Fruit fly (Drosophila melanogaster) whole organism, embryonic: ENCODE results near the gene Kmn1.

ENCODE experiments used
- Adf1 ChIP-seq: fragments of 200-800 bp; sonication (Bioruptor generic); IDR thresholded peaks from 2 replicates; pipeline ENCODE4 v1.3.6; 2022; ENCODE audit warnings: missing biosample characterization, missing genetic modification characterization
- CG11723 ChIP-seq: fragments of 200-800 bp; sonication (Bioruptor generic); optimal IDR thresholded peaks from 2 replicates; lab custom pipeline; 2017; ENCODE audit warnings: missing biosample characterization, mild to moderate bottlenecking, missing genetic modification characterization
- CG13894 ChIP-seq: fragments of 200-800 bp; sonication (Bioruptor generic); optimal IDR thresholded peaks from 3 replicates; lab custom pipeline; 2018; ENCODE audit warnings: missing biosample characterization, mild to moderate bottlenecking, missing genetic modification characterization, moderate library complexity
- CG14965 ChIP-seq: fragments of 200-800 bp; sonication (Bioruptor generic); optimal IDR thresholded peaks from 2 replicates; lab custom pipeline; 2016; ENCODE audit warnings: missing biosample characterization, missing genetic modification characterization, borderline replicate concordance
- CG15073 ChIP-seq: fragments of 200-800 bp; sonication (Bioruptor generic); optimal IDR thresholded peaks from 2 replicates; lab custom pipeline; 2016; ENCODE audit warnings: missing biosample characterization, missing genetic modification characterization
- CG17802 ChIP-seq: fragments of 200-800 bp; sonication (Bioruptor generic); optimal IDR thresholded peaks from 2 replicates; lab custom pipeline; 2018; ENCODE audit warnings: missing biosample characterization, mild to moderate bottlenecking, missing genetic modification characterization, moderate library complexity
- CG33213 ChIP-seq: fragments of 200-800 bp; sonication (Bioruptor generic); optimal IDR thresholded peaks from 3 replicates; lab custom pipeline; 2016; ENCODE audit warnings: missing biosample characterization, missing genetic modification characterization
- CG3726 ChIP-seq: fragments of 200-800 bp; sonication (Bioruptor generic); IDR thresholded peaks from 3 replicates; pipeline ENCODE4, ENCODE4 v1.3.6; 2022; ENCODE audit warnings: missing biosample characterization, missing genetic modification characterization
- CG6683 ChIP-seq: fragments of 200-800 bp; sonication (Bioruptor generic); optimal IDR thresholded peaks from 2 replicates; lab custom pipeline; 2017; ENCODE audit warnings: missing biosample characterization, mild to moderate bottlenecking, missing genetic modification characterization, missing genetic modification reagents
- CG7987 ChIP-seq: fragments of 200-800 bp; sonication (Bioruptor generic); optimal IDR thresholded peaks from 2 replicates; lab custom pipeline; 2018; ENCODE audit warnings: missing biosample characterization, mild to moderate bottlenecking, missing genetic modification characterization, moderate library complexity
- CG8359 ChIP-seq: fragments of 200-800 bp; sonication (Bioruptor generic); optimal IDR thresholded peaks from 2 replicates; lab custom pipeline; 2017; ENCODE audit warnings: missing biosample characterization, mild to moderate bottlenecking, missing genetic modification characterization, borderline replicate concordance
- CG8765 ChIP-seq: fragments of 200-800 bp; sonication (Bioruptor generic); IDR thresholded peaks from 2 replicates; pipeline ENCODE4 v1.3.6; 2022; ENCODE audit warnings: missing biosample characterization, missing genetic modification characterization
- CG9609 ChIP-seq: fragments of 200-800 bp; sonication (Bioruptor generic); optimal IDR thresholded peaks from 3 replicates; lab custom pipeline; 2016; ENCODE audit warnings: missing biosample characterization, missing genetic modification characterization
- CG9817 ChIP-seq: fragments of 200-800 bp; sonication (Bioruptor generic); optimal IDR thresholded peaks from 2 replicates; lab custom pipeline; 2018; ENCODE audit warnings: missing biosample characterization, mild to moderate bottlenecking, missing genetic modification characterization, moderate library complexity
- CrebB ChIP-seq: fragments of 200-800 bp; sonication (Bioruptor generic); optimal IDR thresholded peaks from 3 replicates; lab custom pipeline; 2018; ENCODE audit warnings: missing biosample characterization, mild to moderate bottlenecking, missing genetic modification characterization
- Dll ChIP-seq: fragments of 200-800 bp; sonication (Bioruptor generic); IDR thresholded peaks from 4 replicates; pipeline ENCODE4 v1.3.6; 2022; ENCODE audit warnings: missing biosample characterization, missing genetic modification characterization; ENCODE audit not compliant: partially characterized antibody
- GATAe ChIP-seq: fragments of 200-800 bp; sonication (Bioruptor generic); conservative IDR thresholded peaks from 2 replicates; pipeline ENCODE4 v1.3.6; 2022; ENCODE audit warnings: missing biosample characterization, missing genetic modification characterization
- Hey ChIP-seq: fragments of 200-800 bp; sonication (Bioruptor generic); optimal IDR thresholded peaks from 3 replicates; lab custom pipeline; 2018; ENCODE audit warnings: missing biosample characterization, mild to moderate bottlenecking, missing genetic modification characterization
- Lim3 ChIP-seq: fragments of 200-800 bp; sonication (Bioruptor generic); IDR thresholded peaks from 2 replicates; pipeline ENCODE4 v1.3.6; 2022; ENCODE audit warnings: missing biosample characterization, missing genetic modification characterization
- Max ChIP-seq: fragments of 200-800 bp; sonication (Bioruptor generic); optimal IDR thresholded peaks from 2 replicates; lab custom pipeline; 2016; ENCODE audit warnings: missing biosample characterization, mild to moderate bottlenecking, missing genetic modification characterization
- Med ChIP-seq: fragments of 200-800 bp; sonication (Bioruptor generic); peaks from one replicate; lab custom pipeline; 2016; ENCODE audit warnings: missing biosample characterization, missing genetic modification characterization, mild to moderate bottlenecking, inconsistent platforms, moderate library complexity
- NC2α ChIP-seq: fragments of 200-800 bp; sonication (Bioruptor generic); optimal IDR thresholded peaks from 2 replicates; lab custom pipeline; 2016; ENCODE audit warnings: missing biosample characterization, missing genetic modification characterization
- NfI ChIP-seq: fragments of 200-800 bp; sonication (Bioruptor generic); optimal IDR thresholded peaks from 3 replicates; lab custom pipeline; 2018; ENCODE audit warnings: missing biosample characterization, mild to moderate bottlenecking, missing genetic modification characterization, moderate library complexity
- abd-A ChIP-seq: fragments of 200-800 bp; sonication (Bioruptor generic); optimal IDR thresholded peaks from 3 replicates; lab custom pipeline; 2019; ENCODE audit warnings: missing biosample characterization, mild to moderate bottlenecking, missing genetic modification characterization, moderate library complexity
- az2 ChIP-seq: fragments of 200-800 bp; sonication (Bioruptor generic); optimal IDR thresholded peaks from 3 replicates; lab custom pipeline; 2016; ENCODE audit warnings: missing biosample characterization, missing genetic modification characterization
- bbx ChIP-seq: fragments of 200-800 bp; sonication (Bioruptor generic); IDR thresholded peaks from 2 replicates; pipeline ENCODE4 v1.3.6; 2022; ENCODE audit warnings: missing biosample characterization, missing genetic modification characterization; ENCODE audit not compliant: partially characterized antibody
- chinmo ChIP-seq: fragments of 200-800 bp; sonication (Bioruptor generic); IDR thresholded peaks from 4 replicates; pipeline ENCODE4 v1.3.6; 2022; ENCODE audit warnings: missing biosample characterization, missing genetic modification characterization; ENCODE audit not compliant: partially characterized antibody
- crol ChIP-seq: fragments of 200-800 bp; sonication (Bioruptor generic); IDR thresholded peaks from 2 replicates; pipeline ENCODE4 v1.3.6; 2022; ENCODE audit warnings: missing biosample characterization, missing genetic modification characterization
- cwo ChIP-seq: fragments of 200-800 bp; sonication (Bioruptor generic); optimal IDR thresholded peaks from 3 replicates; lab custom pipeline; 2017; ENCODE audit warnings: missing biosample characterization, missing genetic modification characterization, mild to moderate bottlenecking, moderate library complexity, missing genetic modification reagents
- danr ChIP-seq: fragments of 200-800 bp; sonication (Bioruptor generic); IDR thresholded peaks from 2 replicates; pipeline ENCODE4 v1.3.6; 2022; ENCODE audit warnings: missing biosample characterization, missing genetic modification characterization
- fru ChIP-seq: fragments of >200 bp; optimal IDR thresholded peaks from 2 replicates; lab custom pipeline; 2017
- jumu ChIP-seq: fragments of 200-800 bp; sonication (Bioruptor generic); optimal IDR thresholded peaks from 3 replicates; lab custom pipeline; 2016; ENCODE audit warnings: missing biosample characterization, missing genetic modification characterization
- rib ChIP-seq: fragments of 200-800 bp; sonication (Bioruptor generic); IDR thresholded peaks from 2 replicates; pipeline ENCODE4 v1.3.6; 2022; ENCODE audit warnings: missing biosample characterization, missing genetic modification characterization
- slp2 ChIP-seq: fragments of 200-800 bp; sonication (Bioruptor generic); optimal IDR thresholded peaks from 2 replicates; lab custom pipeline; 2016; ENCODE audit warnings: missing biosample characterization, missing genetic modification characterization
- sob ChIP-seq: fragments of 200-800 bp; sonication (Bioruptor generic); IDR thresholded peaks from 2 replicates; pipeline ENCODE4 v1.3.6; 2022; ENCODE audit warnings: missing biosample characterization, missing genetic modification characterization
- tll ChIP-seq, 2 experiments: fragments of 200-800 bp in 1 of 2; fragments of >200 bp in 1 of 2; sonication (Bioruptor generic) in 1 of 2; optimal IDR thresholded peaks; 2 replicates each; lab custom pipeline; 2017 to 2019; ENCODE audit warnings: missing biosample characterization in 2 of 2, missing genetic modification characterization in 2 of 2, mild to moderate bottlenecking in 1 of 2, moderate library complexity in 1 of 2
- tna ChIP-seq: fragments of 200-800 bp; sonication (Bioruptor generic); IDR thresholded peaks from 2 replicates; pipeline ENCODE4 v1.3.6; 2022; ENCODE audit warnings: missing biosample characterization, missing genetic modification characterization; ENCODE audit not compliant: partially characterized antibody
- vnd ChIP-seq: fragments of 200-800 bp; sonication (Bioruptor generic); IDR thresholded peaks from 3 replicates; pipeline ENCODE4 v1.3.6; 2022; ENCODE audit warnings: missing biosample characterization, missing genetic modification characterization; ENCODE audit not compliant: partially characterized antibody
- vvl ChIP-seq: fragments of 200-800 bp; sonication (Bioruptor generic); IDR thresholded peaks from 2 replicates; pipeline ENCODE4 v1.3.6; 2022; ENCODE audit warnings: missing biosample characterization, missing genetic modification characterization
- zf30C ChIP-seq: fragments of 200-800 bp; sonication (Bioruptor generic); optimal IDR thresholded peaks from 3 replicates; lab custom pipeline; 2018; ENCODE audit warnings: missing biosample characterization, mild to moderate bottlenecking, missing genetic modification characterization
- zfh1 ChIP-seq: fragments of 200-800 bp; sonication (Bioruptor generic); IDR thresholded peaks from 3 replicates; pipeline ENCODE4 v1.3.6; 2022; ENCODE audit warnings: missing biosample characterization, missing genetic modification characterization

Gene Kmn1

dm6 chrX:11548701-11549100 lies 23.5 kb downstream of the Kmn1 start (continued):
- TF ChIP-seq rib (GFP tag; lab: Robert Waterston, UW) (no peak), jumu (GFP tag; lab: Kevin White, UChicago) (peak; percentile 57), Adf1 (no peak), CG7987 (GFP tag; lab: Kevin White, UChicago) (no peak), CG11723 (GFP tag; lab: Kevin White, UChicago) (no peak), CG15073 (GFP tag; lab: Kevin White, UChicago) (no peak), CG3726 (GFP tag; lab: Robert Waterston, UW) (no peak), CrebB (tag; lab: Kevin White, UChicago) (no peak), zfh1 (GFP tag; lab: Robert Waterston, UW) (0 out of 3 replicates have a peak, but pooled peaks have one; percentile 30), Lim3 (GFP tag; lab: Robert Waterston, UW) (no peak), danr (GFP tag; lab: Robert Waterston, UW) (no peak), bbx (GFP tag; lab: Robert Waterston, UW) (no peak), CG6683 (no peak), abd-A (tag; lab: Kevin White, UChicago) (no peak), NC2α (GFP tag; lab: Kevin White, UChicago) (peak; percentile 34), tna (GFP tag; lab: Robert Waterston, UW) (no peak), vnd (GFP tag; lab: Robert Waterston, UW) (no peak), GATAe (GFP tag; lab: Robert Waterston, UW) (no peak), slp2 (GFP tag; lab: Kevin White, UChicago) (peak; percentile 19)

DNA sequence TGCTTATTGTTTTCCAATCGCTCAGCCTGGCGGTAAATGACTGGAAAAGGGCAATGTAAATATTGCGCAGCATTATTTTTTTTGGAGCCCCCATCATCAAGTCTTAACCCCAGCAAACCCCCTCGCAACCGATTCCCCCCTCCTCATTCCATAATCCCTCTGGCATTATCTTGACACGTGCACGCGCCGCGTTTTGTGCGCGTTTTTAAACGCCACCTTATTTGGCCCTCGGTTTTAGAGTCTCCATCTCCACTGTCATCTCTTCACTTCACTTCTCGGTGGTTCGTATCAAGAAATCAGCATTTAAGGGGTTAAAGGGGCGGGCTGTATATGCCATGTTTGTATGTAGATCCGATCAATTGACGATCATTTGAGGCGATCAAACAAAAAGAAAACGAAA lies 25.3 kb downstream of the Kmn1 start:
- TF ChIP-seq Med (GFP tag; lab: Kevin White, UChicago) (peak; percentile 38), tll (GFP tag; optimal IDR thresholded peaks at IDR 0.05; lab: Kevin White, UChicago) (no peak), CG9609 (GFP tag; lab: Kevin White, UChicago) (no peak), sob (GFP tag; lab: Robert Waterston, UW) (no peak), Dll (no peak), zf30C (GFP tag; lab: Kevin White, UChicago) (no peak), crol (GFP tag; lab: Robert Waterston, UW) (peak; percentile 52), fru (lab: Kevin White, UChicago) (no peak), CG8765 (GFP tag; lab: Robert Waterston, UW) (no peak), CG8359 (peak; percentile 97), az2 (no peak), cwo (peak; percentile 69), CG9817 (tag; lab: Kevin White, UChicago) (no peak), CG17802 (tag; lab: Kevin White, UChicago) (no peak), CG33213 (GFP tag; lab: Kevin White, UChicago) (no peak), CG13894 (tag; lab: Kevin White, UChicago) (peak; percentile 74), Hey (peak; percentile 23), chinmo (0 out of 4 replicates have a peak, but pooled peaks have one; percentile 44), NfI (no peak), vvl (GFP tag; lab: Robert Waterston, UW) (0 out of 2 replicates have a peak, but pooled peaks have one; percentile 15), Max (GFP tag; lab: Kevin White, UChicago) (no peak), CG14965 (GFP tag; lab: Kevin White, UChicago) (no peak)
